Fruit fly (Drosophila melanogaster) whole organism, embryonic: ENCODE data around the gene Spt20.

Experiments
- BEAF-32 ChIP-seq: fragments of 200-800 bp; sonication (Bioruptor generic); optimal IDR thresholded peaks from 3 replicates; lab custom pipeline; 2017; ENCODE audit warnings: missing biosample characterization, missing genetic modification characterization, mild to moderate bottlenecking, moderate library complexity, missing genetic modification reagents
- C15 ChIP-seq: fragments of 200-800 bp; sonication (Bioruptor generic); IDR thresholded peaks from 3 replicates; pipeline ENCODE4 v1.3.6; 2022; ENCODE audit warnings: missing biosample characterization, missing genetic modification characterization
- CG10267 ChIP-seq: fragments of 200-800 bp; sonication (Bioruptor generic); optimal IDR thresholded peaks from 2 replicates; lab custom pipeline; 2018; ENCODE audit warnings: missing biosample characterization, mild to moderate bottlenecking, missing genetic modification characterization, moderate library complexity
- CG10654 ChIP-seq: fragments of 200-800 bp; sonication (Bioruptor generic); optimal IDR thresholded peaks from 2 replicates; lab custom pipeline; 2016; ENCODE audit warnings: missing biosample characterization, missing genetic modification characterization
- CG12071 ChIP-seq: fragments of 200-800 bp; sonication (Bioruptor generic); optimal IDR thresholded peaks from 3 replicates; lab custom pipeline; 2018; ENCODE audit warnings: missing biosample characterization, mild to moderate bottlenecking, missing genetic modification characterization
- CG12299 ChIP-seq: fragments of 200-800 bp; sonication (Bioruptor generic); optimal IDR thresholded peaks from 2 replicates; lab custom pipeline; 2018; ENCODE audit warnings: missing biosample characterization, mild to moderate bottlenecking, missing genetic modification characterization
- CG14050 ChIP-seq: fragments of 200-800 bp; sonication (Bioruptor generic); IDR thresholded peaks from 3 replicates; pipeline ENCODE4 v1.3.6; 2022; ENCODE audit warnings: missing biosample characterization, missing genetic modification characterization
- CG14710 ChIP-seq: fragments of 200-800 bp; sonication (Bioruptor generic); optimal IDR thresholded peaks from 3 replicates; lab custom pipeline; 2019; ENCODE audit warnings: missing biosample characterization, mild to moderate bottlenecking, missing genetic modification characterization, moderate library complexity
- CG15269 ChIP-seq: fragments of 200-800 bp; sonication (Bioruptor generic); optimal IDR thresholded peaks from 2 replicates; lab custom pipeline; 2018; ENCODE audit warnings: missing biosample characterization, mild to moderate bottlenecking, missing genetic modification characterization, moderate library complexity
- CG15479 ChIP-seq: fragments of 200-800 bp; sonication (Bioruptor generic); optimal IDR thresholded peaks from 3 replicates; lab custom pipeline; 2019; ENCODE audit warnings: missing biosample characterization, mild to moderate bottlenecking, missing genetic modification characterization, moderate library complexity
- CG17612 ChIP-seq: fragments of 200-800 bp; sonication (Bioruptor generic); IDR thresholded peaks from 2 replicates; pipeline ENCODE4 v1.3.6; 2022; ENCODE audit warnings: missing biosample characterization, missing genetic modification characterization
- CG2678 ChIP-seq: fragments of 200-800 bp; sonication (Bioruptor generic); optimal IDR thresholded peaks from 3 replicates; lab custom pipeline; 2019; ENCODE audit warnings: missing biosample characterization, mild to moderate bottlenecking, missing genetic modification characterization, moderate library complexity
- CG30431 ChIP-seq: fragments of 200-800 bp; sonication (Bioruptor generic); optimal IDR thresholded peaks from 2 replicates; lab custom pipeline; 2017; ENCODE audit warnings: missing biosample characterization, missing genetic modification characterization
- CG31388 ChIP-seq: fragments of 200-800 bp; sonication (Bioruptor generic); optimal IDR thresholded peaks from 2 replicates; lab custom pipeline; 2016; ENCODE audit warnings: missing biosample characterization, missing genetic modification characterization
- CG32532 ChIP-seq: fragments of 200-800 bp; sonication (Bioruptor generic); IDR thresholded peaks from 2 replicates; pipeline ENCODE4 v1.3.6; 2022; ENCODE audit warnings: missing biosample characterization, missing genetic modification characterization
- CG32767 ChIP-seq: fragments of 200-800 bp; sonication (Bioruptor generic); IDR thresholded peaks from 2 replicates; pipeline ENCODE4 v1.3.6; 2022; ENCODE audit warnings: missing biosample characterization, missing genetic modification characterization
- CG33557 ChIP-seq: fragments of 200-800 bp; sonication (Bioruptor generic); optimal IDR thresholded peaks from 2 replicates; lab custom pipeline; 2019; ENCODE audit warnings: missing biosample characterization, mild to moderate bottlenecking, missing genetic modification characterization, moderate library complexity
- CG34422 ChIP-seq: fragments of 200-800 bp; sonication (Bioruptor generic); IDR thresholded peaks from 3 replicates; pipeline ENCODE4 v1.3.6; 2022; ENCODE audit warnings: missing biosample characterization, missing genetic modification characterization
- CG3838 ChIP-seq: fragments of 200-800 bp; sonication (Bioruptor generic); optimal IDR thresholded peaks from 3 replicates; lab custom pipeline; 2016; ENCODE audit warnings: missing biosample characterization, missing genetic modification characterization
- CG6683 ChIP-seq: fragments of 200-800 bp; sonication (Bioruptor generic); optimal IDR thresholded peaks from 2 replicates; lab custom pipeline; 2017; ENCODE audit warnings: missing biosample characterization, mild to moderate bottlenecking, missing genetic modification characterization, missing genetic modification reagents
- CG6765 ChIP-seq: fragments of 200-800 bp; sonication (Bioruptor generic); optimal IDR thresholded peaks from 3 replicates; lab custom pipeline; 2017; ENCODE audit warnings: missing biosample characterization, mild to moderate bottlenecking, missing genetic modification characterization
- CG9609 ChIP-seq: fragments of 200-800 bp; sonication (Bioruptor generic); optimal IDR thresholded peaks from 3 replicates; lab custom pipeline; 2016; ENCODE audit warnings: missing biosample characterization, missing genetic modification characterization
- CTCF ChIP-seq: fragments of 200-800 bp; sonication (Bioruptor generic); optimal IDR thresholded peaks from 2 replicates; lab custom pipeline; 2017; ENCODE audit warnings: missing biosample characterization, mild to moderate bottlenecking, missing genetic modification characterization, moderate library complexity
- D19A ChIP-seq: fragments of 200-800 bp; optimal IDR thresholded peaks from 3 replicates; lab custom pipeline; 2019; ENCODE audit warnings: missing biosample characterization, mild to moderate bottlenecking, missing genetic modification characterization, moderate library complexity
- Fer1 ChIP-seq: fragments of 200-800 bp; sonication (Bioruptor generic); optimal IDR thresholded peaks from 2 replicates; lab custom pipeline; 2017; ENCODE audit warnings: missing biosample characterization, mild to moderate bottlenecking, missing genetic modification characterization
- H2.0 ChIP-seq: fragments of 200-800 bp; sonication (Bioruptor generic); IDR thresholded peaks from 2 replicates; pipeline ENCODE4 v1.3.6; 2022; ENCODE audit warnings: missing biosample characterization, missing genetic modification characterization
- Kr ChIP-seq: fragments of 200-800 bp; sonication (Bioruptor generic); optimal IDR thresholded peaks from 2 replicates; lab custom pipeline; 2017; ENCODE audit warnings: missing biosample characterization, mild to moderate bottlenecking, missing genetic modification characterization
- Max ChIP-seq: fragments of 200-800 bp; sonication (Bioruptor generic); optimal IDR thresholded peaks from 2 replicates; lab custom pipeline; 2016; ENCODE audit warnings: missing biosample characterization, mild to moderate bottlenecking, missing genetic modification characterization
- Nf-YC ChIP-seq: fragments of 200-800 bp; optimal IDR thresholded peaks from 3 replicates; lab custom pipeline; 2019; ENCODE audit warnings: missing biosample characterization, mild to moderate bottlenecking, missing genetic modification characterization, moderate library complexity
- Poxn ChIP-seq: fragments of 200-800 bp; sonication (Bioruptor generic); IDR thresholded peaks from 2 replicates; pipeline ENCODE4 v1.3.6; 2022; ENCODE audit warnings: missing biosample characterization, missing genetic modification characterization
- Rfx ChIP-seq: fragments of 200-800 bp; sonication (Bioruptor generic); IDR thresholded peaks from 2 replicates; pipeline ENCODE4 v1.3.6; 2022; ENCODE audit warnings: missing biosample characterization, missing genetic modification characterization
- Side ChIP-seq: fragments of 200-800 bp; sonication (Bioruptor generic); optimal IDR thresholded peaks from 2 replicates; lab custom pipeline; 2016; ENCODE audit warnings: missing biosample characterization, missing genetic modification characterization
- Tbp ChIP-seq: fragments of >200 bp; optimal IDR thresholded peaks from 2 replicates; lab custom pipeline; 2018; ENCODE audit warnings: missing biosample characterization, missing genetic modification characterization
- aop ChIP-seq: fragments of 200-800 bp; sonication (Bioruptor generic); IDR thresholded peaks from 2 replicates; pipeline ENCODE4 v1.3.6; 2022; ENCODE audit warnings: missing biosample characterization, missing genetic modification characterization
- ash1 ChIP-seq: fragments of 200-800 bp; sonication (Bioruptor generic); optimal IDR thresholded peaks from 2 replicates; lab custom pipeline; 2018; ENCODE audit warnings: missing biosample characterization, mild to moderate bottlenecking, missing genetic modification characterization
- bcd ChIP-seq: fragments of 200-800 bp; sonication (Bioruptor generic); optimal IDR thresholded peaks from 2 replicates; lab custom pipeline; 2017; ENCODE audit warnings: missing biosample characterization, mild to moderate bottlenecking, missing genetic modification characterization
- dmrt99B ChIP-seq: fragments of 200-800 bp; sonication (Bioruptor generic); optimal IDR thresholded peaks from 2 replicates; lab custom pipeline; 2018; ENCODE audit warnings: missing biosample characterization, mild to moderate bottlenecking, missing genetic modification characterization, moderate library complexity
- eve ChIP-seq, 2 experiments: fragments of >200 bp; optimal IDR thresholded peaks; 2 replicates each; lab custom pipeline; 2017; ENCODE audit warnings: missing biosample characterization in 2 of 2, missing genetic modification characterization in 2 of 2
- gfzf ChIP-seq: fragments of 200-800 bp; sonication (Bioruptor generic); optimal IDR thresholded peaks from 2 replicates; lab custom pipeline; 2016; ENCODE audit warnings: missing biosample characterization, mild to moderate bottlenecking, missing genetic modification characterization, moderate library complexity
- h ChIP-seq: fragments of >200 bp; optimal IDR thresholded peaks from 2 replicates; lab custom pipeline; 2017
- her ChIP-seq: fragments of 200-800 bp; sonication (Bioruptor generic); optimal IDR thresholded peaks from 2 replicates; lab custom pipeline; 2016; ENCODE audit warnings: missing biosample characterization, missing genetic modification characterization
- ro ChIP-seq: fragments of 200-800 bp; sonication (Bioruptor generic); IDR thresholded peaks from 2 replicates; pipeline ENCODE4 v1.3.6; 2022; ENCODE audit warnings: missing biosample characterization, missing genetic modification characterization
- shn ChIP-seq: fragments of 200-800 bp; sonication (Bioruptor generic); optimal IDR thresholded peaks from 3 replicates; lab custom pipeline; 2016; ENCODE audit warnings: missing biosample characterization, missing genetic modification characterization
- slou ChIP-seq: fragments of 200-800 bp; sonication (Bioruptor generic); optimal IDR thresholded peaks from 3 replicates; lab custom pipeline; 2016; ENCODE audit warnings: missing biosample characterization, missing genetic modification characterization
- sqz ChIP-seq: fragments of 200-800 bp; sonication (Bioruptor generic); optimal IDR thresholded peaks from 3 replicates; lab custom pipeline; 2018; ENCODE audit warnings: missing biosample characterization, mild to moderate bottlenecking, missing genetic modification characterization
- tio ChIP-seq: fragments of 200-800 bp; sonication (Bioruptor generic); optimal IDR thresholded peaks from 2 replicates; lab custom pipeline; 2017; ENCODE audit warnings: missing biosample characterization, missing genetic modification characterization, inconsistent platforms
- tll ChIP-seq, 2 experiments: fragments of 200-800 bp in 1 of 2; fragments of >200 bp in 1 of 2; sonication (Bioruptor generic) in 1 of 2; optimal IDR thresholded peaks; 2 replicates each; lab custom pipeline; 2017 to 2019; ENCODE audit warnings: missing biosample characterization in 2 of 2, missing genetic modification characterization in 2 of 2, mild to moderate bottlenecking in 1 of 2, moderate library complexity in 1 of 2
- trem ChIP-seq: fragments of 200-800 bp; optimal IDR thresholded peaks from 3 replicates; lab custom pipeline; 2019; ENCODE audit warnings: missing biosample characterization, mild to moderate bottlenecking, missing genetic modification characterization, moderate library complexity
- vfl ChIP-seq: fragments of 200-800 bp; sonication (Bioruptor generic); optimal IDR thresholded peaks from 2 replicates; lab custom pipeline; 2016; ENCODE audit warnings: missing biosample characterization, missing genetic modification characterization
- wor ChIP-seq: fragments of 200-800 bp; sonication (Bioruptor generic); IDR thresholded peaks from 2 replicates; pipeline ENCODE4 v1.3.6; 2022; ENCODE audit warnings: missing biosample characterization, missing genetic modification characterization

Gene Spt20

DNA sequence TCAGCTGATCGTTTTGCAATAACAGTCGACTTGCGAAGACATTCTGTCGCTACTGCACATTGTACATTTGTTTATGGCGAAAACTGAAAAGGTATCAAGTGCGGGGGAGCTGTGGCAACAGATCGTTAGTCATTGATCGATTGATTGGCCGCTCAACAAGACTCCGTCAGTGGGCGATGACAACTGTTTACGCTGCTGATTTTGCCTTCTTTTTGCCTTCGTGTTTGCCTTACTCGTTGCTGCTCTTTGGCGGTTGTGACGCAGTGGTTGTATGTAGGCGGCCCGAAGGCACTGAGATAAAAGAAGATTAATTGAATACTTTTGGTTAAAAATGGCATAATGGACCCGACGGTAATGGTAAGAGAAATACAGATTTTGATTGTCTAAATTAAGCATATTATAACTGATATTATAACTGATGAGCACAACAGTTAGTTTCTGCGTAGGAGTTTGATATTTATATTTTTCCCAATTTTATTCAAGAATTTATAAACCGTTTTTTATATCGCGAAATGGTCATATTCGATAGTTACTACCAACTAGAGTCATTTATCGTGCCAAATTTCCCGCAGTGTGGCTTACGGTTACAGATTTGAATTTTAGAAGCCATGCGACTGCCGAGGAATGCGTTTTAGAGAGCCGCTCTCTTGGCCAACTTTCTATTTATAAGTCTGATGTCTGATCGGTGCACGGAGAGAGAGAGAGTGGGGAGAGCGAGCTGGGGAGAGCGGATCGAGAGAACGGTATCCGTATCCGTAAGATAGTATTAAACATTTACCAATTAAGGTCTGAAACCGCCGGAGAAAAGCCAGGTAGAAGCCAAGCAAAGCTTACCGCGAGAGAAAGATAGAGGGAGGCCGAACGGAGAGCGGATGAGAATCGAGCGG lies 25.7 kb upstream of the Spt20 start (continued):
- peak; percentile 79 for TF ChIP-seq CG6683 (GFP tag; lab: Kevin White, UChicago)
- peak; percentile 94 for TF ChIP-seq bcd (GFP tag; lab: Kevin White, UChicago)
- TF ChIP-seq CG15479 (GFP tag; lab: Kevin White, UChicago), result no peak
- peak; percentile 92 for TF ChIP-seq CG15269 (tag; lab: Kevin White, UChicago)
- peak; percentile 88 for TF ChIP-seq D19A (tag; lab: Kevin White, UChicago)
- TF ChIP-seq CG6765 (GFP tag; lab: Kevin White, UChicago), result peak; percentile 65
- TF ChIP-seq CG31388 (GFP tag; lab: Kevin White, UChicago), result peak; percentile 69
- peak; percentile 86 for TF ChIP-seq CG14710 (tag; lab: Kevin White, UChicago)
- peak; percentile 55; the same call in 1 of the 3 replicates for TF ChIP-seq C15 (GFP tag; lab: Robert Waterston, UW)
- peak; percentile 78 for TF ChIP-seq CG30431
- TF ChIP-seq Side, result peak; percentile 66
- TF ChIP-seq CG34422 (GFP tag; lab: Robert Waterston, UW), result peak; percentile 84
- TF ChIP-seq dmrt99B (tag; lab: Kevin White, UChicago), result peak; percentile 95
- peak; percentile 55 for TF ChIP-seq CG17612 (GFP tag; lab: Robert Waterston, UW)
- TF ChIP-seq eve (GFP tag; optimal IDR thresholded peaks at IDR 0.05; lab: Kevin White, UChicago), result no peak
- TF ChIP-seq Kr (GFP tag; lab: Kevin White, UChicago), result no peak
- TF ChIP-seq aop (GFP tag; lab: Robert Waterston, UW), result no peak
- peak; percentile 86 for TF ChIP-seq CG32532
- TF ChIP-seq wor (GFP tag; lab: Robert Waterston, UW), result peak; percentile 87
- peak; percentile 64 for TF ChIP-seq CTCF
- peak; percentile 89 for TF ChIP-seq Fer1
- TF ChIP-seq CG12071 (GFP tag; lab: Kevin White, UChicago), result peak; percentile 79
- TF ChIP-seq h (lab: Kevin White, UChicago), result no peak
- TF ChIP-seq sqz (GFP tag; lab: Kevin White, UChicago), result peak; percentile 63
- no peak for TF ChIP-seq ro (GFP tag; lab: Robert Waterston, UW)
- TF ChIP-seq trem (tag; lab: Kevin White, UChicago), result peak; percentile 79
- no peak for TF ChIP-seq gfzf (GFP tag; lab: Kevin White, UChicago)
- no peak for TF ChIP-seq ash1 (GFP tag; lab: Kevin White, UChicago)
- TF ChIP-seq tio, result peak; percentile 90
- peak; percentile 51 for TF ChIP-seq vfl (GFP tag; lab: Kevin White, UChicago)
- TF ChIP-seq CG9609 (GFP tag; lab: Kevin White, UChicago), result peak; percentile 56
- no peak for TF ChIP-seq BEAF-32 (GFP tag; lab: Kevin White, UChicago)
- TF ChIP-seq CG3838, result peak; percentile 61
- TF ChIP-seq CG10654 (GFP tag; lab: Kevin White, UChicago), result peak; percentile 84
- TF ChIP-seq Nf-YC, result peak; percentile 74
- peak; percentile 47 for TF ChIP-seq CG33557
- peak; percentile 96 for TF ChIP-seq CG2678
- peak; percentile 79 for TF ChIP-seq H2.0
- peak; percentile 75 for TF ChIP-seq CG14050 (GFP tag; lab: Robert Waterston, UW)
- peak; percentile 91 for TF ChIP-seq CG32767
- TF ChIP-seq her (GFP tag; lab: Kevin White, UChicago), result no peak
- no peak for TF ChIP-seq shn (GFP tag; lab: Kevin White, UChicago)
- no peak for TF ChIP-seq tll (GFP tag; optimal IDR thresholded peaks at IDR 0.05; lab: Kevin White, UChicago)
- peak; percentile 88 for TF ChIP-seq Rfx (GFP tag; lab: Robert Waterston, UW)
- TF ChIP-seq CG10267, result peak; percentile 84
- peak; percentile 90 for TF ChIP-seq Max (GFP tag; lab: Kevin White, UChicago)
- TF ChIP-seq Poxn (GFP tag; lab: Robert Waterston, UW), result peak; percentile 73
- peak; percentile 67 for TF ChIP-seq slou (GFP tag; lab: Kevin White, UChicago)
- TF ChIP-seq CG12299 (tag; lab: Kevin White, UChicago), result peak; percentile 53
- no peak for TF ChIP-seq Tbp
